Fruit fly (Drosophila melanogaster) whole organism, embryonic: ENCODE results near the gene Snm1.

ENCODE experiments used
- Atf-2 ChIP-seq: fragments of 200-800 bp; sonication (Bioruptor generic); optimal IDR thresholded peaks from 2 replicates; lab custom pipeline; 2016; ENCODE audit warnings: missing biosample characterization, missing genetic modification characterization
- CG1024 ChIP-seq: fragments of 200-800 bp; sonication (Bioruptor generic); IDR thresholded peaks from 2 replicates; pipeline ENCODE4 v1.3.6; 2022; ENCODE audit warnings: missing biosample characterization, missing genetic modification characterization
- CG11247 ChIP-seq: fragments of 200-800 bp; sonication (Bioruptor generic); IDR thresholded peaks from 2 replicates; pipeline ENCODE4 v1.3.6; 2022; ENCODE audit warnings: missing biosample characterization, missing genetic modification characterization
- CG12299 ChIP-seq: fragments of 200-800 bp; sonication (Bioruptor generic); optimal IDR thresholded peaks from 2 replicates; lab custom pipeline; 2018; ENCODE audit warnings: missing biosample characterization, mild to moderate bottlenecking, missing genetic modification characterization
- CG13296 ChIP-seq: fragments of 200-800 bp; sonication (Bioruptor generic); optimal IDR thresholded peaks from 3 replicates; lab custom pipeline; 2018; ENCODE audit warnings: missing biosample characterization, mild to moderate bottlenecking, missing genetic modification characterization
- CG13624 ChIP-seq: fragments of 200-800 bp; sonication (Bioruptor generic); optimal IDR thresholded peaks from 2 replicates; lab custom pipeline; 2016; ENCODE audit warnings: missing biosample characterization, missing genetic modification characterization
- CG18476 ChIP-seq: fragments of 200-800 bp; sonication (Bioruptor generic); optimal IDR thresholded peaks from 2 replicates; lab custom pipeline; 2016; ENCODE audit warnings: missing biosample characterization, mild to moderate bottlenecking, missing genetic modification characterization
- CG2120 ChIP-seq: fragments of 200-800 bp; sonication (Bioruptor generic); optimal IDR thresholded peaks from 3 replicates; lab custom pipeline; 2016; ENCODE audit warnings: missing biosample characterization, missing genetic modification characterization
- CG3995 ChIP-seq: fragments of 200-800 bp; sonication (Bioruptor generic); optimal IDR thresholded peaks from 3 replicates; lab custom pipeline; 2016; ENCODE audit warnings: missing biosample characterization, missing genetic modification characterization
- CG6765 ChIP-seq: fragments of 200-800 bp; sonication (Bioruptor generic); optimal IDR thresholded peaks from 3 replicates; lab custom pipeline; 2017; ENCODE audit warnings: missing biosample characterization, mild to moderate bottlenecking, missing genetic modification characterization
- CG7271 ChIP-seq: fragments of 200-800 bp; sonication (Bioruptor generic); optimal IDR thresholded peaks from 2 replicates; lab custom pipeline; 2018; ENCODE audit warnings: missing biosample characterization, mild to moderate bottlenecking, missing genetic modification characterization, moderate library complexity
- CG7372 ChIP-seq: fragments of 200-800 bp; sonication (Bioruptor generic); IDR thresholded peaks from 2 replicates; pipeline ENCODE4 v1.3.6; 2022; ENCODE audit warnings: missing biosample characterization, missing genetic modification characterization
- CG7745 ChIP-seq: fragments of 200-800 bp; sonication (Bioruptor generic); optimal IDR thresholded peaks from 2 replicates; lab custom pipeline; 2018; ENCODE audit warnings: missing biosample characterization, mild to moderate bottlenecking, missing genetic modification characterization, moderate library complexity
- CG8388 ChIP-seq: fragments of 200-800 bp; sonication (Bioruptor generic); optimal IDR thresholded peaks from 2 replicates; lab custom pipeline; 2019; ENCODE audit warnings: missing biosample characterization, mild to moderate bottlenecking, missing genetic modification characterization, moderate library complexity
- CG8924 ChIP-seq: fragments of 200-800 bp; optimal IDR thresholded peaks from 3 replicates; lab custom pipeline; 2019; ENCODE audit warnings: missing biosample characterization, mild to moderate bottlenecking, missing genetic modification characterization, moderate library complexity
- CG9609 ChIP-seq: fragments of 200-800 bp; sonication (Bioruptor generic); optimal IDR thresholded peaks from 3 replicates; lab custom pipeline; 2016; ENCODE audit warnings: missing biosample characterization, missing genetic modification characterization
- Deaf1 ChIP-seq: fragments of 200-800 bp; optimal IDR thresholded peaks from 3 replicates; lab custom pipeline; 2019; ENCODE audit warnings: missing biosample characterization, mild to moderate bottlenecking, missing genetic modification characterization, moderate library complexity
- Dll ChIP-seq: fragments of 200-800 bp; sonication (Bioruptor generic); IDR thresholded peaks from 4 replicates; pipeline ENCODE4 v1.3.6; 2022; ENCODE audit warnings: missing biosample characterization, missing genetic modification characterization; ENCODE audit not compliant: partially characterized antibody
- Doc2 ChIP-seq: fragments of 200-800 bp; sonication (Bioruptor generic); IDR thresholded peaks from 2 replicates; pipeline ENCODE4 v1.3.6; 2022; ENCODE audit warnings: missing biosample characterization, missing genetic modification characterization
- HLHmδ ChIP-seq: fragments of 200-800 bp; sonication (Bioruptor generic); optimal IDR thresholded peaks from 2 replicates; lab custom pipeline; 2018; ENCODE audit warnings: missing biosample characterization, mild to moderate bottlenecking, missing genetic modification characterization, moderate library complexity
- Hmr ChIP-seq: fragments of 200-800 bp; sonication (Bioruptor generic); optimal IDR thresholded peaks from 3 replicates; lab custom pipeline; 2017; ENCODE audit warnings: mild to moderate bottlenecking, missing biosample characterization, missing genetic modification reagents, missing genetic modification characterization
- Kr ChIP-seq: fragments of 200-800 bp; sonication (Bioruptor generic); optimal IDR thresholded peaks from 2 replicates; lab custom pipeline; 2017; ENCODE audit warnings: missing biosample characterization, mild to moderate bottlenecking, missing genetic modification characterization
- Lim3 ChIP-seq: fragments of 200-800 bp; sonication (Bioruptor generic); IDR thresholded peaks from 2 replicates; pipeline ENCODE4 v1.3.6; 2022; ENCODE audit warnings: missing biosample characterization, missing genetic modification characterization
- Myb ChIP-seq: fragments of 200-800 bp; sonication (Bioruptor generic); optimal IDR thresholded peaks from 2 replicates; lab custom pipeline; 2016; ENCODE audit warnings: missing biosample characterization, missing genetic modification characterization
- NC2α ChIP-seq: fragments of 200-800 bp; sonication (Bioruptor generic); optimal IDR thresholded peaks from 2 replicates; lab custom pipeline; 2016; ENCODE audit warnings: missing biosample characterization, missing genetic modification characterization
- Nf-YA ChIP-seq: fragments of 200-800 bp; sonication (Bioruptor generic); IDR thresholded peaks from 2 replicates; pipeline ENCODE4 v1.3.6; 2022; ENCODE audit warnings: missing biosample characterization, missing genetic modification characterization
- Oli ChIP-seq: fragments of 200-800 bp; sonication (Bioruptor generic); optimal IDR thresholded peaks from 2 replicates; lab custom pipeline; 2018; ENCODE audit warnings: missing biosample characterization, mild to moderate bottlenecking, missing genetic modification characterization, moderate library complexity
- PHDP ChIP-seq: fragments of 200-800 bp; sonication (Bioruptor generic); optimal IDR thresholded peaks from 3 replicates; lab custom pipeline; 2018; ENCODE audit warnings: missing biosample characterization, mild to moderate bottlenecking, missing genetic modification characterization, moderate library complexity
- Rfx ChIP-seq: fragments of 200-800 bp; sonication (Bioruptor generic); IDR thresholded peaks from 2 replicates; pipeline ENCODE4 v1.3.6; 2022; ENCODE audit warnings: missing biosample characterization, missing genetic modification characterization
- Sry-β ChIP-seq: fragments of 200-800 bp; sonication (Bioruptor generic); optimal IDR thresholded peaks from 2 replicates; lab custom pipeline; 2018; ENCODE audit warnings: missing biosample characterization, mild to moderate bottlenecking, missing genetic modification characterization, moderate library complexity
- Trl ChIP-seq, 3 experiments: fragments of >200 bp in 2 of 3; fragments of 200-800 bp in 1 of 3; sonication (Bioruptor generic) in 1 of 3; optimal IDR thresholded peaks; 2 replicates in 1 of 3; 3 replicates in 2 of 3; lab custom pipeline; 2016 to 2017; ENCODE audit warnings: missing biosample characterization in 1 of 3, missing genetic modification characterization in 1 of 3
- Vsx1 ChIP-seq: fragments of 200-800 bp; sonication (Bioruptor generic); optimal IDR thresholded peaks from 2 replicates; lab custom pipeline; 2017; ENCODE audit warnings: missing biosample characterization, mild to moderate bottlenecking, missing genetic modification characterization, missing genetic modification reagents
- YL-1 ChIP-seq: fragments of 200-800 bp; sonication (Bioruptor generic); optimal IDR thresholded peaks from 3 replicates; lab custom pipeline; 2017; ENCODE audit warnings: missing biosample characterization, mild to moderate bottlenecking, missing genetic modification characterization
- ac ChIP-seq: fragments of 200-800 bp; sonication (Bioruptor generic); optimal IDR thresholded peaks from 3 replicates; lab custom pipeline; 2017; ENCODE audit warnings: missing biosample characterization, mild to moderate bottlenecking, missing genetic modification characterization
- ara ChIP-seq: fragments of 200-800 bp; sonication (Bioruptor generic); IDR thresholded peaks from 2 replicates; pipeline ENCODE4 v1.3.6; 2022; ENCODE audit warnings: missing biosample characterization, missing genetic modification characterization
- crol ChIP-seq: fragments of 200-800 bp; sonication (Bioruptor generic); IDR thresholded peaks from 2 replicates; pipeline ENCODE4 v1.3.6; 2022; ENCODE audit warnings: missing biosample characterization, missing genetic modification characterization
- dm ChIP-seq: fragments of 200-800 bp; sonication (Bioruptor generic); optimal IDR thresholded peaks from 3 replicates; lab custom pipeline; 2016; ENCODE audit warnings: missing biosample characterization, missing genetic modification characterization
- dpn ChIP-seq, 2 experiments: fragments of 200-800 bp; sonication (Bioruptor generic); optimal IDR thresholded peaks; 3 replicates each; lab custom pipeline; 2016; ENCODE audit warnings: missing biosample characterization in 2 of 2, missing genetic modification characterization in 2 of 2
- eve ChIP-seq, 2 experiments: fragments of >200 bp; optimal IDR thresholded peaks; 2 replicates each; lab custom pipeline; 2017; ENCODE audit warnings: missing biosample characterization in 2 of 2, missing genetic modification characterization in 2 of 2
- gce ChIP-seq: fragments of 200-800 bp; sonication (Bioruptor generic); IDR thresholded peaks from 3 replicates; pipeline ENCODE4 v1.3.6; 2022; ENCODE audit warnings: missing biosample characterization, missing genetic modification characterization
- hth ChIP-seq: fragments of >200 bp; optimal IDR thresholded peaks from 2 replicates; lab custom pipeline; 2017; ENCODE audit warnings: inconsistent platforms
- kah ChIP-seq: fragments of 200-800 bp; sonication (Bioruptor generic); optimal IDR thresholded peaks from 2 replicates; lab custom pipeline; 2018; ENCODE audit warnings: missing biosample characterization, mild to moderate bottlenecking, missing genetic modification characterization
- odd ChIP-seq: fragments of 200-800 bp; sonication (Bioruptor generic); optimal IDR thresholded peaks from 2 replicates; lab custom pipeline; 2017; ENCODE audit warnings: missing biosample characterization, mild to moderate bottlenecking, missing genetic modification characterization
- org-1 ChIP-seq: fragments of 200-800 bp; sonication (Bioruptor generic); optimal IDR thresholded peaks from 2 replicates; lab custom pipeline; 2017; ENCODE audit warnings: missing biosample characterization, missing genetic modification characterization
- psq ChIP-seq: fragments of 200-800 bp; sonication (Bioruptor generic); optimal IDR thresholded peaks from 2 replicates; lab custom pipeline; 2017; ENCODE audit warnings: missing biosample characterization, missing genetic modification characterization
- pum ChIP-seq: fragments of 200-800 bp; sonication (Bioruptor generic); optimal IDR thresholded peaks from 2 replicates; lab custom pipeline; 2016; ENCODE audit warnings: missing biosample characterization, missing genetic modification characterization
- sc ChIP-seq, 3 experiments: fragments of >200 bp in 2 of 3; fragments of 200-800 bp in 1 of 3; sonication (Bioruptor generic) in 1 of 3; optimal IDR thresholded peaks; 2 replicates in 2 of 3; 3 replicates in 1 of 3; lab custom pipeline; 2017; ENCODE audit warnings: mild to moderate bottlenecking in 1 of 3, missing biosample characterization in 1 of 3, missing genetic modification characterization in 1 of 3, missing genetic modification reagents in 1 of 3
- slbo ChIP-seq: fragments of 200-800 bp; sonication (Bioruptor generic); IDR thresholded peaks from 2 replicates; pipeline ENCODE4 v1.3.6; 2022; ENCODE audit warnings: missing biosample characterization, missing genetic modification characterization
- ssp ChIP-seq: fragments of 200-800 bp; sonication (Bioruptor generic); IDR thresholded peaks from 2 replicates; pipeline ENCODE4 v1.3.6; 2022; ENCODE audit warnings: missing biosample characterization, missing genetic modification characterization
- tap ChIP-seq: fragments of 200-800 bp; optimal IDR thresholded peaks from 3 replicates; lab custom pipeline; 2019; ENCODE audit warnings: missing biosample characterization, mild to moderate bottlenecking, missing genetic modification characterization, moderate library complexity
- vvl ChIP-seq: fragments of 200-800 bp; sonication (Bioruptor generic); IDR thresholded peaks from 2 replicates; pipeline ENCODE4 v1.3.6; 2022; ENCODE audit warnings: missing biosample characterization, missing genetic modification characterization

Gene Snm1

dm6 chr3R:5601044-5601523, 46.2 kb downstream of the Snm1 start, which contains the start of the genes kra and SecS (continued):
- TF ChIP-seq crol (GFP tag; lab: Robert Waterston, UW) (no peak), tap (tag; lab: Kevin White, UChicago) (no peak), CG9609 (GFP tag; lab: Kevin White, UChicago) (peak; percentile 40), Kr (GFP tag; lab: Kevin White, UChicago) (no peak), ssp (no peak), vvl (GFP tag; lab: Robert Waterston, UW) (no peak), HLHmδ (GFP tag; lab: Kevin White, UChicago) (peak; percentile 80), Deaf1 (tag; lab: Kevin White, UChicago) (no peak), dm (GFP tag; lab: Kevin White, UChicago) (no peak), CG7271 (tag; lab: Kevin White, UChicago) (peak; percentile 10), Trl (optimal IDR thresholded peaks at IDR 0.05; lab: Kevin White, UChicago) (no peak), Trl (GFP tag; optimal IDR thresholded peaks at IDR 0.05; lab: Kevin White, UChicago) (peak; percentile 52), dpn (GFP tag; optimal IDR thresholded peaks at IDR 0.05; lab: Kevin White, UChicago) (peak; percentile 67 to 68), Dll (GFP tag; lab: Robert Waterston, UW) (no peak), CG6765 (GFP tag; lab: Kevin White, UChicago) (peak; percentile 41), Sry-β (GFP tag; lab: Kevin White, UChicago) (peak; percentile 16), CG7372 (GFP tag; lab: Robert Waterston, UW) (no peak), pum (peak; percentile 52), Lim3 (GFP tag; lab: Robert Waterston, UW) (no peak), CG13624 (peak; percentile 32), ac (GFP tag; lab: Kevin White, UChicago) (no peak), org-1 (GFP tag; lab: Kevin White, UChicago) (no peak), ara (GFP tag; lab: Robert Waterston, UW) (no peak), kah (GFP tag; lab: Kevin White, UChicago) (no peak), CG3995 (GFP tag; lab: Kevin White, UChicago) (peak; percentile 43), CG12299 (peak; percentile 43), slbo (GFP tag; lab: Robert Waterston, UW) (no peak), Vsx1 (GFP tag; lab: Kevin White, UChicago) (no peak), PHDP (tag; lab: Kevin White, UChicago) (peak; percentile 59), CG7745 (no peak), CG8924 (tag; lab: Kevin White, UChicago) (peak; percentile 48), CG2120 (GFP tag; lab: Kevin White, UChicago) (peak; percentile 76), Hmr (GFP tag; lab: Kevin White, UChicago) (peak; percentile 81), Rfx (no peak), CG1024 (GFP tag; lab: Robert Waterston, UW) (no peak), hth (lab: Kevin White, UChicago) (no peak), CG13296 (GFP tag; lab: Kevin White, UChicago) (peak; percentile 50), eve (GFP tag; optimal IDR thresholded peaks at IDR 0.05; lab: Kevin White, UChicago) (no peak), odd (no peak), psq (GFP tag; lab: Kevin White, UChicago) (no peak), YL-1 (peak; percentile 77), Atf-2 (GFP tag; lab: Kevin White, UChicago) (peak; percentile 7), CG18476 (GFP tag; lab: Kevin White, UChicago) (peak; percentile 52), Doc2 (no peak), gce (GFP tag; lab: Robert Waterston, UW) (no peak), NC2α (no peak), Oli (tag; lab: Kevin White, UChicago) (no peak), Nf-YA (GFP tag; lab: Robert Waterston, UW) (no peak), CG8388 (GFP tag; lab: Kevin White, UChicago) (peak; percentile 21), sc (optimal IDR thresholded peaks at IDR 0.05; lab: Kevin White, UChicago) (no peak), sc (GFP tag; optimal IDR thresholded peaks at IDR 0.05; lab: Kevin White, UChicago) (no peak), Myb (peak; percentile 80), CG11247 (GFP tag; lab: Robert Waterston, UW) (no peak)
